Worm (Caenorhabditis elegans) whole organism, late embryonic: ENCODE measurements around the gene F32D1.3.

Source experiments
- che-1 ChIP-seq: sonication (generic microtip); optimal IDR thresholded peaks from 2 replicates; lab custom pipeline; 2016; ENCODE audit warnings: mild to moderate bottlenecking, missing genetic modification characterization, missing compliant biosample characterization
- fkh-10 ChIP-seq: fragments of 150-350 bp; optimal IDR thresholded peaks from 2 replicates; lab custom pipeline; 2014; ENCODE audit warnings: missing biosample characterization, missing genetic modification reagents, missing genetic modification characterization
- sox-4 ChIP-seq: sonication (generic microtip); optimal IDR thresholded peaks from 2 replicates; lab custom pipeline; 2017; ENCODE audit warnings: mild to moderate bottlenecking, missing genetic modification characterization, inconsistent platforms, missing compliant biosample characterization
- ztf-16 ChIP-seq: sonication (generic microtip); optimal IDR thresholded peaks from 2 replicates; lab custom pipeline; 2017; ENCODE audit warnings: missing genetic modification characterization, missing compliant biosample characterization

DNA sequence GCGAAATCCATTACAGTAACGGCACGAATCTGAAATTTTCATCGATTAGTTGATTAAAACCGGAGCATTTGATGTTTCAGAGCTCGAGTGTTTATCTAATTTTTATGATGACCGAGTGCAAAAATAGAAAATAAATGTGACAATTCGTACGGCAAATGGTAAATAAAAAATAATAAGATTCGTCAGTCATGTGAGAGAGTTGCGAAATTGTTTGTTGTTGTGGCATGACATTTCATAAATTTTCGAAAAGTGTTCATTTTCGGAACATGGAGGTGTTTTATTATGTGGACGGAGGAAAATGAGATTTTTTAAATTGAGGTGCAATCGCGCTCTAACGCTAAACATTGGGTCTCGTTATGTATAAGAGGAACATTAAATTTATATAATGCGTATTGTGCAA is 19.6 kb downstream of the F32D1.3 start:
- no peak for TF ChIP-seq sox-4 (tag; lab: Kevin White, UChicago)
- TF ChIP-seq che-1 (tag; lab: Kevin White, UChicago), result no peak
- no peak for TF ChIP-seq ztf-16 (tag; lab: Kevin White, UChicago)
- TF ChIP-seq fkh-10 (GFP tag; lab: Kevin White, UChicago), result no peak
